Worm (Caenorhabditis elegans): Measurements from ENCODE around the gene F59E12.3.

DNA sequence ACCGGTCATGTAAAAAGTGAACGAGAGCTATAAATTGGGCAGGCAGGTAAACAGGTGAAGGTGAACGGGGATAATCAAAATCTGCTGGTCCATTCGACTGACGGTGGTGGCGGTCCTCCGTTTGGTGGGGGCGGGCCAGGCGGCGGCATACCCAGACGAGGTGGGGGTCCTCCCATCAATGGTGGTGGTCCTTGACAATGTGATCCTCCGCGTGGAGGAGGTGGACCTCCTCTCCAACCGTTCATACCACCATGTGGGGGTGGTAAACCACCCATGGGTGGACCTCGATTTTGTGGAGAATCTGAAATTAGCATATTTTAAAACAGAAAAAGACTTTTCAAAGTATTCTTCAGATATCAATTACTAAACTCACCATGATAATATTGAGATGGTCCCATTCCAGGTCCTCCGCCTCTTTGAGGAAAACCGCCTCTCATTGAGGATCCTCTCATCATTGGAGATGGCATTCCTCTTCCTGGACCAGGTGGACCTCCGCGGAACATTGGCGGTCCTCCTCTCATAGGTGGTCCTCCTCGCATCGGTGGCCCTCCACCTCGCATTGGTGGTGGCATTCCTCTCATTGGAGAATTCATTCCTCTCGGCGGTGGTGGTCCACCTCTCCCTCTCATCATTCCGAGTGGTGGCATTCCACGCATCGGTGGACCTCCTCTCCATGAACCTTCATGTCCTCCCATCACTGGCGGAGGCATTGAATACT, 2.4 kb downstream of the F59E12.3 start:
- TF ChIP-seq lin-40 (tag; optimal IDR thresholded peaks at IDR 0.05), result no peak
- TF ChIP-seq ceh-100 (GFP tag; IDR thresholded peaks at IDR 0.05), result no peak
- no peak for TF ChIP-seq ceh-79 (tag; optimal IDR thresholded peaks at IDR 0.05)
- no peak for TF ChIP-seq snpc-4 (GFP tag; optimal IDR thresholded peaks at IDR 0.05)
- no peak for TF ChIP-seq snpc-4 (tag; optimal IDR thresholded peaks at IDR 0.05)
- TF ChIP-seq zim-3 (tag; optimal IDR thresholded peaks at IDR 0.05), result no peak

All from whole organism, young adult.